Worm (Caenorhabditis elegans): ENCODE data around the gene skr-15.

DNA sequence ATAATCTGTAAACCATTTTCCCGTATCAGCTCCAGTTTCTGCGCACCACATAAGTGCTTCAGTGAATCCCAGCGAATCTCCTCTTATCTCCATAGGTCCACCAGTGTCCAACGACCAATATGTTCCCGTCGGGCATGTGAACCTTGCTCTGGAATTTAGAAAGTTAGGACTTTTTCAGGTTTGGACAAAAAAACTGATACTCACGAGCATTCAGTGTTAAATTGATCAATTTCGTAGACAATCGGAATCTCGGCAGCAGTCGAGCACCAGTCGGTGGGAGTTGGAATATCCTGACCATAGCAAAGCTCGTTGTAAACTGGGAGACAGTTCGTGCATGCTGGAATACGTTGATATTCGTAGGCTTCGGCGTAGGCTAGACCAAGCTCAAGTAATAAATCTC, 5.7 kb downstream of the skr-15 start:
- TF ChIP-seq flt-1 (GFP tag; IDR thresholded peaks at IDR 0.05) = no peak
- TF ChIP-seq scrt-1 (GFP tag; IDR thresholded peaks at IDR 0.05) = no peak
- TF ChIP-seq ama-1 (optimal IDR thresholded peaks at IDR 0.05) = no peak

Measured in whole organism, early embryonic.